Fruit fly (Drosophila melanogaster): ENCODE results near the gene CG44476.

- TF ChIP-seq EcR (GFP tag; optimal IDR thresholded peaks at IDR 0.05) (no peak), pan (optimal IDR thresholded peaks at IDR 0.05) (no peak), psq (optimal IDR thresholded peaks at IDR 0.05) (no peak), CG8478 (optimal IDR thresholded peaks at IDR 0.05) (no peak)
These were observed 1.3 kb upstream of the CG44476 start, which contains the start of gene CG15152 for dm6 chr2L:18114176-18114703.

Data from whole organism.